Worm (Caenorhabditis elegans) whole organism, late embryonic: ENCODE measurements around the gene EGAP1.5.

Source experiments
- F13H6.1 ChIP-seq: sonication (generic microtip); optimal IDR thresholded peaks from 2 replicates; lab custom pipeline; 2016; ENCODE audit warnings: missing genetic modification characterization, missing compliant biosample characterization
- K02D7.2 ChIP-seq: sonication (generic microtip); optimal IDR thresholded peaks from 2 replicates; lab custom pipeline; 2017; ENCODE audit warnings: mild to moderate bottlenecking, missing genetic modification characterization, missing compliant biosample characterization
- K09A11.1 ChIP-seq: sonication (generic microtip); optimal IDR thresholded peaks from 2 replicates; lab custom pipeline; 2017; ENCODE audit warnings: antibody characterized with exemption, mild to moderate bottlenecking, missing genetic modification characterization, missing compliant biosample characterization; ENCODE audit not compliant: insufficient read depth
- Y22D7AL.16 ChIP-seq: sonication (generic microtip); optimal IDR thresholded peaks from 2 replicates; lab custom pipeline; 2016; ENCODE audit warnings: missing genetic modification characterization, missing compliant biosample characterization
- ahr-1 ChIP-seq: sonication (generic microtip); optimal IDR thresholded peaks from 2 replicates; lab custom pipeline; 2016; ENCODE audit warnings: missing genetic modification characterization, missing compliant biosample characterization
- ceh-19 ChIP-seq: fragments of 200-800 bp; sonication (Bioruptor generic); optimal IDR thresholded peaks from 2 replicates; lab custom pipeline; 2018; ENCODE audit warnings: mild to moderate bottlenecking, missing genetic modification characterization, missing compliant biosample characterization
- ceh-22 ChIP-seq: sonication (generic microtip); optimal IDR thresholded peaks from 2 replicates; lab custom pipeline; 2017; ENCODE audit warnings: missing biosample characterization, missing genetic modification characterization
- ceh-45 ChIP-seq: fragments of 200-800 bp; sonication (Bioruptor generic); IDR thresholded peaks from 2 replicates; pipeline ENCODE4 v1.3.6; 2022; ENCODE audit warnings: missing genetic modification reagents, missing genetic modification characterization, missing compliant biosample characterization
- ceh-9 ChIP-seq: sonication (generic microtip); optimal IDR thresholded peaks from 2 replicates; lab custom pipeline; 2016; ENCODE audit warnings: mild to moderate bottlenecking, missing genetic modification characterization, inconsistent platforms, missing compliant biosample characterization
- dmd-4 ChIP-seq: sonication (generic microtip); optimal IDR thresholded peaks from 2 replicates; lab custom pipeline; 2016; ENCODE audit warnings: borderline replicate concordance, missing genetic modification characterization, missing compliant biosample characterization
- dve-1 ChIP-seq: sonication (generic microtip); optimal IDR thresholded peaks from 2 replicates; lab custom pipeline; 2017; ENCODE audit warnings: antibody characterized with exemption, mild to moderate bottlenecking, missing genetic modification characterization, missing compliant biosample characterization
- elt-2 ChIP-seq: sonication (generic microtip); optimal IDR thresholded peaks from 2 replicates; lab custom pipeline; 2016; ENCODE audit warnings: missing genetic modification reagents, missing genetic modification characterization, missing compliant biosample characterization
- elt-4 ChIP-seq: sonication (generic microtip); optimal IDR thresholded peaks from 2 replicates; lab custom pipeline; 2016; ENCODE audit warnings: missing genetic modification characterization, missing compliant biosample characterization
- ets-4 ChIP-seq: sonication (generic microtip); optimal IDR thresholded peaks from 2 replicates; lab custom pipeline; 2016; ENCODE audit warnings: missing genetic modification characterization, missing compliant biosample characterization
- fkh-10 ChIP-seq: fragments of 150-350 bp; optimal IDR thresholded peaks from 2 replicates; lab custom pipeline; 2014; ENCODE audit warnings: missing biosample characterization, missing genetic modification reagents, missing genetic modification characterization
- gmeb-2 ChIP-seq: sonication (generic microtip); optimal IDR thresholded peaks from 2 replicates; lab custom pipeline; 2016; ENCODE audit warnings: missing genetic modification characterization, inconsistent platforms, missing compliant biosample characterization
- hlh-13 ChIP-seq: fragments of 200-800 bp; sonication (Bioruptor generic); optimal IDR thresholded peaks from 2 replicates; lab custom pipeline; 2018; ENCODE audit warnings: mild to moderate bottlenecking, missing genetic modification characterization, missing compliant biosample characterization
- hlh-6 ChIP-seq: sonication (generic microtip); optimal IDR thresholded peaks from 2 replicates; lab custom pipeline; 2016; ENCODE audit warnings: missing genotype, missing genetic modification characterization, missing compliant biosample characterization
- hlh-8 ChIP-seq: sonication (generic microtip); optimal IDR thresholded peaks from 2 replicates; lab custom pipeline; 2016; ENCODE audit warnings: missing genotype, missing genetic modification characterization, missing compliant biosample characterization
- lim-6 ChIP-seq: sonication (generic microtip); optimal IDR thresholded peaks from 2 replicates; lab custom pipeline; 2016; ENCODE audit warnings: missing genetic modification characterization, missing compliant biosample characterization
- mec-3 ChIP-seq: sonication (generic microtip); optimal IDR thresholded peaks from 2 replicates; lab custom pipeline; 2016; ENCODE audit warnings: borderline replicate concordance, missing genetic modification characterization, missing compliant biosample characterization
- nfya-1 ChIP-seq: sonication (generic microtip); optimal IDR thresholded peaks from 2 replicates; lab custom pipeline; 2017; ENCODE audit warnings: missing genetic modification characterization, mild to moderate bottlenecking, missing compliant biosample characterization, antibody characterized with exemption, moderate library complexity
- nhr-11 ChIP-seq: fragments of 150-350 bp; optimal IDR thresholded peaks from 2 replicates; lab custom pipeline; 2014; ENCODE audit warnings: missing biosample characterization, missing genetic modification characterization
- nhr-232 ChIP-seq: sonication (generic microtip); optimal IDR thresholded peaks from 2 replicates; lab custom pipeline; 2016; ENCODE audit warnings: missing genetic modification characterization, missing compliant biosample characterization
- npax-4 ChIP-seq: sonication (generic microtip); optimal IDR thresholded peaks from 2 replicates; lab custom pipeline; 2016; ENCODE audit warnings: missing genetic modification characterization, missing compliant biosample characterization
- odd-2 ChIP-seq: sonication (generic microtip); optimal IDR thresholded peaks from 2 replicates; lab custom pipeline; 2017; ENCODE audit warnings: antibody characterized with exemption, mild to moderate bottlenecking, missing genetic modification characterization, missing compliant biosample characterization
- pag-3 ChIP-seq: sonication (generic microtip); optimal IDR thresholded peaks from 2 replicates; lab custom pipeline; 2016; ENCODE audit warnings: missing compliant biosample characterization, missing genetic modification characterization, borderline replicate concordance
- pat-9 ChIP-seq: fragments of 200-800 bp; sonication (Bioruptor generic); optimal IDR thresholded peaks from 2 replicates; lab custom pipeline; 2018; ENCODE audit warnings: mild to moderate bottlenecking, missing genetic modification characterization, moderate library complexity, missing compliant biosample characterization
- pha-2 ChIP-seq: sonication (generic microtip); optimal IDR thresholded peaks from 2 replicates; lab custom pipeline; 2017; ENCODE audit warnings: mild to moderate bottlenecking, missing genetic modification characterization, missing compliant biosample characterization
- pha-4 ChIP-seq: fragments of 150-350 bp; optimal IDR thresholded peaks from 2 replicates; lab custom pipeline; 2018; ENCODE audit warnings: missing biosample characterization, missing genetic modification reagents, missing genetic modification characterization
- ref-2 ChIP-seq: sonication (generic microtip); optimal IDR thresholded peaks from 2 replicates; lab custom pipeline; 2016; ENCODE audit warnings: missing genetic modification characterization, missing compliant biosample characterization
- rnt-1 ChIP-seq: sonication (generic microtip); optimal IDR thresholded peaks from 2 replicates; lab custom pipeline; 2016; ENCODE audit warnings: missing genetic modification characterization, missing compliant biosample characterization
- sox-4 ChIP-seq: sonication (generic microtip); optimal IDR thresholded peaks from 2 replicates; lab custom pipeline; 2017; ENCODE audit warnings: mild to moderate bottlenecking, missing genetic modification characterization, inconsistent platforms, missing compliant biosample characterization
- tbx-7 ChIP-seq: sonication (generic microtip); optimal IDR thresholded peaks from 2 replicates; lab custom pipeline; 2016; ENCODE audit warnings: missing genotype, missing genetic modification characterization, missing compliant biosample characterization
- unc-3 ChIP-seq, 2 experiments: fragments of 200-800 bp in 1 of 2; sonication (Bioruptor generic) in 1 of 2; sonication (generic microtip) in 1 of 2; conservative IDR thresholded peaks in 1 of 2; optimal IDR thresholded peaks in 1 of 2; 2 replicates each; pipeline versions ENCODE4 v1.3.6 to Lab custom; 2016 to 2022; ENCODE audit warnings: missing compliant biosample characterization in 2 of 2, missing genetic modification characterization in 2 of 2, missing genetic modification reagents in 1 of 2
- unc-42 ChIP-seq: sonication (generic microtip); optimal IDR thresholded peaks from 2 replicates; lab custom pipeline; 2016; ENCODE audit warnings: missing genotype, missing genetic modification characterization, missing compliant biosample characterization
- unc-55 ChIP-seq: sonication (generic microtip); optimal IDR thresholded peaks from 2 replicates; lab custom pipeline; 2017; ENCODE audit warnings: missing biosample characterization, missing genetic modification reagents, missing genetic modification characterization
- zip-5 ChIP-seq: sonication (generic microtip); optimal IDR thresholded peaks from 2 replicates; lab custom pipeline; 2016; ENCODE audit warnings: missing genetic modification characterization, missing compliant biosample characterization

EGAP1.5 gene

ce11 chrIII:5921067-5921678 is 10.3 kb upstream of the EGAP1.5 start:
- TF ChIP-seq Y22D7AL.16 (tag; lab: Kevin White, UChicago) (no peak), elt-2 (tag; lab: Kevin White, UChicago) (peak; percentile 14), gmeb-2 (tag; lab: Kevin White, UChicago) (no peak)

ce11 chrIII:5922236-5922635 is 9.3 kb upstream of the EGAP1.5 start:
- TF ChIP-seq unc-55 (GFP tag; lab: Kevin White, UChicago) = no peak
- no peak for TF ChIP-seq nhr-11 (tag; lab: Kevin White, UChicago)
- TF ChIP-seq fkh-10 = no peak
- no peak for TF ChIP-seq tbx-7
- no peak for TF ChIP-seq ref-2 (tag; lab: Kevin White, UChicago)
- no peak for TF ChIP-seq K09A11.1
- no peak for TF ChIP-seq ceh-45
- TF ChIP-seq, all 69 proteins: peak for 0

ce11 chrIII:5925724-5926123 is 5.8 kb upstream of the EGAP1.5 start, which contains the start of the genes dnc-2 and bcl-7:
TSS of gene dnc-2 (minus strand) at chrIII:5925756.
TSS of gene bcl-7 (plus strand) at chrIII:5926086.
- no peak for TF ChIP-seq F13H6.1 (tag; lab: Kevin White, UChicago)
- TF ChIP-seq unc-42 (tag; lab: Kevin White, UChicago) = peak; percentile 26
- TF ChIP-seq, all 69 proteins: peak for 1

ce11 chrIII:5930659-5931058 is 862 bp upstream of the EGAP1.5 start:
- TF ChIP-seq hlh-8 (peak; percentile 25), nfya-1 (tag; lab: Kevin White, UChicago) (no peak), rnt-1 (tag; lab: Kevin White, UChicago) (peak; percentile 0), npax-4 (tag; lab: Kevin White, UChicago) (no peak), dmd-4 (no peak), unc-55 (GFP tag; lab: Kevin White, UChicago) (peak; percentile 26)

- no peak for TF ChIP-seq ahr-1 (tag; lab: Kevin White, UChicago)
- TF ChIP-seq pat-9 (tag; lab: Kevin White, UChicago) = no peak
- TF ChIP-seq hlh-6 (tag; lab: Kevin White, UChicago) = no peak
- TF ChIP-seq hlh-13 (GFP tag; lab: Kevin White, UChicago) = no peak
- TF ChIP-seq gmeb-2 (tag; lab: Kevin White, UChicago) = no peak
- no peak for TF ChIP-seq K02D7.2 (tag; lab: Kevin White, UChicago)
- no peak for TF ChIP-seq dve-1 (tag; lab: Kevin White, UChicago)
- TF ChIP-seq ceh-19 (GFP tag; lab: Kevin White, UChicago) = no peak
- TF ChIP-seq unc-3 (GFP tag; conservative IDR thresholded peaks at IDR 0.05; lab: Robert Waterston, UW) = no peak
- no peak for TF ChIP-seq unc-3 (tag; optimal IDR thresholded peaks at IDR 0.05; lab: Kevin White, UChicago)
- no peak for TF ChIP-seq nhr-232 (tag; lab: Kevin White, UChicago)
- TF ChIP-seq pag-3 (tag; lab: Kevin White, UChicago) = no peak
- no peak for TF ChIP-seq pha-4 (tag; lab: Kevin White, UChicago)
These were observed 1.3 kb downstream of the EGAP1.5 start, which contains the start of gene zmp-1 for ce11 chrIII:5932853-5933252. TSS of gene zmp-1 (minus strand) at chrIII:5932953.

ce11 chrIII:5934138-5934658 is 2.7 kb downstream of the EGAP1.5 start:
- no peak for TF ChIP-seq pha-2 (tag; lab: Kevin White, UChicago)
- no peak for TF ChIP-seq ets-4 (tag; lab: Kevin White, UChicago)
- no peak for TF ChIP-seq odd-2 (tag; lab: Kevin White, UChicago)
- no peak for TF ChIP-seq ceh-22 (tag; lab: Kevin White, UChicago)
- no peak for TF ChIP-seq zip-5 (tag; lab: Kevin White, UChicago)
- TF ChIP-seq dve-1 (tag; lab: Kevin White, UChicago) = no peak
- TF ChIP-seq ahr-1 (tag; lab: Kevin White, UChicago) = no peak
- no peak for TF ChIP-seq mec-3 (tag; lab: Kevin White, UChicago)
- TF ChIP-seq elt-2 (tag; lab: Kevin White, UChicago) = no peak
- TF ChIP-seq sox-4 (tag; lab: Kevin White, UChicago) = no peak
- no peak for TF ChIP-seq ceh-9
- TF ChIP-seq lim-6 (tag; lab: Kevin White, UChicago) = no peak
- no peak for TF ChIP-seq elt-4 (tag; lab: Kevin White, UChicago)
